Fruit fly (Drosophila melanogaster): ENCODE results near the gene CG13005.
A peak's percentile ranks its signal among the peaks of the same experiment; 100 is the strongest.

Gene CG13005

DNA sequence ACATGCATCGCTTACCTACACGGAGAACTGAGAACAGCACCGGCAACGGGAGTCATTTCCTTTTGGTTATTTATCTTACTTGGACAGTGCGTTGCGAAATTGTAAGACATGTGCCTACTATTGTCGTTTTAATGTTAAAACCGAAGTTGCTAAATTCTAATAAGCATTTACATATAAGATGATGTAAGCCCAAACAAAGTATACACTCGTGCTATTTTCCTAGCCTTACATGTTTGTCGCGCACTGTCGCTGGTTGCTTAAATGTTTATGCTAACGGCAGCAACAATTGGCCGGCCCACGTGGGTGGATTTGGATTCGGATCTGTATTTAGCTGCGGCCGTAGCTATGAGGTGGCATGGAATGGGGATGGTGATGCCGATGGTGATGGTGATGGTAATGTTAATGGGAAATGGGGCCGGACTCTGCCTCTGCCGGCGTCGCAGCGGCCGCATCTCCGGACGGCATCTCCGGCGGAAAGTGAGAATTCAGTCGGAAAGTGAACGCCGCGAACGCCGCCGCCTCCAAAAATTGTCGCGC is 7.8 kb downstream of the CG13005 start, which contains the start of gene CG4829 (continued):
- TF ChIP-seq Scr (GFP tag; IDR thresholded peaks at IDR 0.05; ENCODE audit: partially characterized antibody) (no peak), wor (GFP tag; IDR thresholded peaks at IDR 0.05) (peak; percentile 67), Ravus (GFP tag; IDR thresholded peaks at IDR 0.05) (peak; percentile 71), Asciz (GFP tag; optimal IDR thresholded peaks at IDR 0.05) (peak; percentile 79), Side (GFP tag; optimal IDR thresholded peaks at IDR 0.05) (peak; percentile 85), CG10267 (tag; optimal IDR thresholded peaks at IDR 0.05) (peak; percentile 80), NFAT (GFP tag; IDR thresholded peaks at IDR 0.05) (peak; percentile 72; the same call in 1 of the 2 replicates), dpn (GFP tag; optimal IDR thresholded peaks at IDR 0.05) (peak; percentile 88 to 91), Sry-δ (GFP tag; optimal IDR thresholded peaks at IDR 0.05) (peak; percentile 56), CG9817 (tag; optimal IDR thresholded peaks at IDR 0.05) (peak; percentile 91), CG11456 (GFP tag; IDR thresholded peaks at IDR 0.05) (peak; percentile 89), slbo (GFP tag; IDR thresholded peaks at IDR 0.05) (peak; percentile 92), CG10565 (GFP tag; optimal IDR thresholded peaks at IDR 0.05) (peak; percentile 40), zen2 (GFP tag; IDR thresholded peaks at IDR 0.05; ENCODE audit: partially characterized antibody) (no peak), usp (GFP tag; optimal IDR thresholded peaks at IDR 0.05) (no peak), CG12744 (GFP tag; optimal IDR thresholded peaks at IDR 0.05) (peak; percentile 73), zfh1 (GFP tag; IDR thresholded peaks at IDR 0.05) (peak; percentile 83), CG13775 (GFP tag; optimal IDR thresholded peaks at IDR 0.05) (peak; percentile 60), gem (tag; optimal IDR thresholded peaks at IDR 0.05) (peak; percentile 91), slp2 (GFP tag; optimal IDR thresholded peaks at IDR 0.05) (peak; percentile 75), CG17361 (GFP tag; IDR thresholded peaks at IDR 0.05) (peak; percentile 87), CG1603 (tag; optimal IDR thresholded peaks at IDR 0.05) (peak; percentile 95), CG7271 (tag; optimal IDR thresholded peaks at IDR 0.05) (peak; percentile 20), CG15011 (GFP tag; optimal IDR thresholded peaks at IDR 0.05) (peak; percentile 76), CG30403 (GFP tag; optimal IDR thresholded peaks at IDR 0.05) (peak; percentile 85), CG12236 (GFP tag; optimal IDR thresholded peaks at IDR 0.05) (peak; percentile 63), ap (GFP tag; IDR thresholded peaks at IDR 0.05) (peak; percentile 83), crol (GFP tag; IDR thresholded peaks at IDR 0.05) (no peak), CG34224 (GFP tag; IDR thresholded peaks at IDR 0.05; ENCODE audit: partially characterized antibody) (no peak), CG9727 (GFP tag; optimal IDR thresholded peaks at IDR 0.05) (peak; percentile 77), CG6683 (GFP tag; optimal IDR thresholded peaks at IDR 0.05) (peak; percentile 64), jigr1 (GFP tag; IDR thresholded peaks at IDR 0.05) (peak; percentile 77), Mad (GFP tag; optimal IDR thresholded peaks at IDR 0.05) (peak; percentile 77), da (GFP tag; optimal IDR thresholded peaks at IDR 0.05) (peak; percentile 40), Jarid2 (GFP tag; optimal IDR thresholded peaks at IDR 0.05) (peak; percentile 64), fu2 (GFP tag; optimal IDR thresholded peaks at IDR 0.05) (peak; percentile 67), dmrt11E (tag; optimal IDR thresholded peaks at IDR 0.05) (peak; percentile 63), Six4 (GFP tag; optimal IDR thresholded peaks at IDR 0.05) (peak; percentile 82), tup (GFP tag; optimal IDR thresholded peaks at IDR 0.05) (peak; percentile 40), cg (GFP tag; optimal IDR thresholded peaks at IDR 0.05) (no peak), Taf1 (GFP tag; IDR thresholded peaks at IDR 0.05) (peak; percentile 54), pho (GFP tag; optimal IDR thresholded peaks at IDR 0.05) (peak; percentile 74), sens (GFP tag) (peak; percentile 97), CG34376 (GFP tag; optimal IDR thresholded peaks at IDR 0.05) (peak; percentile 58), Hey (tag; optimal IDR thresholded peaks at IDR 0.05) (peak; percentile 66), az2 (GFP tag; optimal IDR thresholded peaks at IDR 0.05) (peak; percentile 82), chn (GFP tag; optimal IDR thresholded peaks at IDR 0.05) (peak; percentile 81), Dll (GFP tag; IDR thresholded peaks at IDR 0.05; ENCODE audit: partially characterized antibody) (no peak), HLH54F (GFP tag; optimal IDR thresholded peaks at IDR 0.05) (peak; percentile 81), lilli (GFP tag; optimal IDR thresholded peaks at IDR 0.05) (peak; percentile 89), lmd (GFP tag; IDR thresholded peaks at IDR 0.05) (peak; percentile 92)

Measured in whole organism, embryonic.